Fruit fly (Drosophila melanogaster) whole organism, embryonic: ENCODE results near the gene CG11629.

Source experiments
- Ada2b ChIP-seq: fragments of 200-800 bp; sonication (Bioruptor generic); IDR thresholded peaks from 2 replicates; pipeline ENCODE4 v1.3.6; 2022; ENCODE audit warnings: missing biosample characterization, missing genetic modification characterization
- C15 ChIP-seq: fragments of 200-800 bp; sonication (Bioruptor generic); IDR thresholded peaks from 3 replicates; pipeline ENCODE4 v1.3.6; 2022; ENCODE audit warnings: missing biosample characterization, missing genetic modification characterization
- CG1024 ChIP-seq: fragments of 200-800 bp; sonication (Bioruptor generic); IDR thresholded peaks from 2 replicates; pipeline ENCODE4 v1.3.6; 2022; ENCODE audit warnings: missing biosample characterization, missing genetic modification characterization
- CG10366 ChIP-seq: fragments of 200-800 bp; sonication (Bioruptor generic); IDR thresholded peaks from 2 replicates; pipeline ENCODE4 v1.3.6; 2022; ENCODE audit warnings: missing biosample characterization, missing genetic modification characterization
- CG10431 ChIP-seq: fragments of 200-800 bp; sonication (Bioruptor generic); optimal IDR thresholded peaks from 3 replicates; lab custom pipeline; 2018; ENCODE audit warnings: missing biosample characterization, mild to moderate bottlenecking, missing genetic modification characterization
- CG10565 ChIP-seq: fragments of 200-800 bp; sonication (Bioruptor generic); optimal IDR thresholded peaks from 3 replicates; lab custom pipeline; 2016; ENCODE audit warnings: missing biosample characterization, mild to moderate bottlenecking, missing genetic modification characterization
- CG12659 ChIP-seq: fragments of 200-800 bp; sonication (Bioruptor generic); optimal IDR thresholded peaks from 3 replicates; lab custom pipeline; 2017; ENCODE audit warnings: mild to moderate bottlenecking, missing biosample characterization, missing genetic modification reagents, missing genetic modification characterization
- CG12744 ChIP-seq: fragments of 200-800 bp; sonication (Bioruptor generic); optimal IDR thresholded peaks from 2 replicates; lab custom pipeline; 2016; ENCODE audit warnings: missing biosample characterization, missing genetic modification characterization
- CG14667 ChIP-seq: fragments of 200-800 bp; sonication (Bioruptor generic); IDR thresholded peaks from 2 replicates; pipeline ENCODE4 v1.3.6; 2022; ENCODE audit warnings: missing biosample characterization, missing genetic modification characterization
- CG1529 ChIP-seq: fragments of 200-800 bp; sonication (Bioruptor generic); optimal IDR thresholded peaks from 3 replicates; lab custom pipeline; 2018; ENCODE audit warnings: missing biosample characterization, missing genetic modification characterization
- CG16813 ChIP-seq: fragments of 200-800 bp; sonication (Bioruptor generic); IDR thresholded peaks from 3 replicates; pipeline ENCODE4 v1.3.6; 2022; ENCODE audit warnings: missing biosample characterization, missing genetic modification characterization; ENCODE audit not compliant: partially characterized antibody
- CG31224 ChIP-seq: fragments of 200-800 bp; sonication (Bioruptor generic); IDR thresholded peaks from 2 replicates; pipeline ENCODE4 v1.3.6; 2022; ENCODE audit warnings: missing biosample characterization, missing genetic modification characterization
- CG31388 ChIP-seq: fragments of 200-800 bp; sonication (Bioruptor generic); optimal IDR thresholded peaks from 2 replicates; lab custom pipeline; 2016; ENCODE audit warnings: missing biosample characterization, missing genetic modification characterization
- CG3838 ChIP-seq: fragments of 200-800 bp; sonication (Bioruptor generic); optimal IDR thresholded peaks from 3 replicates; lab custom pipeline; 2016; ENCODE audit warnings: missing biosample characterization, missing genetic modification characterization
- CG3995 ChIP-seq: fragments of 200-800 bp; sonication (Bioruptor generic); optimal IDR thresholded peaks from 3 replicates; lab custom pipeline; 2016; ENCODE audit warnings: missing biosample characterization, missing genetic modification characterization
- CG4328 ChIP-seq: fragments of 200-800 bp; sonication (Bioruptor generic); optimal IDR thresholded peaks from 3 replicates; lab custom pipeline; 2017; ENCODE audit warnings: missing biosample characterization, missing genetic modification reagents, missing genetic modification characterization
- CG43689 ChIP-seq: fragments of 200-800 bp; sonication (Bioruptor generic); IDR thresholded peaks from 2 replicates; pipeline ENCODE4 v1.3.6; 2022; ENCODE audit warnings: missing biosample characterization, missing genetic modification characterization
- CG4424 ChIP-seq: fragments of 200-800 bp; sonication (Bioruptor generic); optimal IDR thresholded peaks from 3 replicates; lab custom pipeline; 2016; ENCODE audit warnings: missing biosample characterization, missing genetic modification characterization
- CG6175 ChIP-seq: fragments of 200-800 bp; sonication (Bioruptor generic); IDR thresholded peaks from 3 replicates; pipeline ENCODE4 v1.3.6; 2022; ENCODE audit warnings: missing biosample characterization, missing genetic modification characterization
- CG6272 ChIP-seq: fragments of 200-800 bp; sonication (Bioruptor generic); IDR thresholded peaks from 2 replicates; pipeline ENCODE4 v1.3.6; 2022; ENCODE audit warnings: missing biosample characterization, missing genetic modification characterization
- CG7556 ChIP-seq: fragments of 200-800 bp; sonication (Bioruptor generic); optimal IDR thresholded peaks from 2 replicates; lab custom pipeline; 2017; ENCODE audit warnings: missing biosample characterization, mild to moderate bottlenecking, missing genetic modification characterization
- Dfd ChIP-seq, 2 experiments: fragments of >200 bp; optimal IDR thresholded peaks; 2 replicates each; lab custom pipeline; 2017; ENCODE audit warnings: missing biosample characterization in 2 of 2, missing genetic modification characterization in 2 of 2
- Dref ChIP-seq: fragments of 200-800 bp; sonication (Bioruptor generic); IDR thresholded peaks from 2 replicates; pipeline ENCODE4 v1.3.6; 2022; ENCODE audit warnings: missing biosample characterization, missing genetic modification characterization
- Fer2 ChIP-seq: fragments of 200-800 bp; sonication (Bioruptor generic); optimal IDR thresholded peaks from 2 replicates; lab custom pipeline; 2018; ENCODE audit warnings: missing biosample characterization, mild to moderate bottlenecking, missing genetic modification characterization, moderate library complexity
- HHEX ChIP-seq: fragments of 200-800 bp; sonication (Bioruptor generic); optimal IDR thresholded peaks from 3 replicates; lab custom pipeline; 2017; ENCODE audit warnings: missing biosample characterization, mild to moderate bottlenecking, missing genetic modification characterization, missing genetic modification reagents
- Hr39 ChIP-seq: fragments of >200 bp; optimal IDR thresholded peaks from 2 replicates; lab custom pipeline; 2017
- Hr51 ChIP-seq, 2 experiments: fragments of 200-800 bp; sonication (Bioruptor generic); optimal IDR thresholded peaks; 2 replicates in 1 of 2; 3 replicates in 1 of 2; lab custom pipeline; 2016 to 2018; ENCODE audit warnings: missing biosample characterization in 2 of 2, missing genetic modification characterization in 2 of 2, mild to moderate bottlenecking in 1 of 2, moderate library complexity in 1 of 2
- Kr ChIP-seq: fragments of 200-800 bp; sonication (Bioruptor generic); optimal IDR thresholded peaks from 2 replicates; lab custom pipeline; 2017; ENCODE audit warnings: missing biosample characterization, mild to moderate bottlenecking, missing genetic modification characterization
- NC2α ChIP-seq: fragments of 200-800 bp; sonication (Bioruptor generic); optimal IDR thresholded peaks from 2 replicates; lab custom pipeline; 2016; ENCODE audit warnings: missing biosample characterization, missing genetic modification characterization
- Neu2 ChIP-seq: fragments of 200-800 bp; sonication (Bioruptor generic); optimal IDR thresholded peaks from 3 replicates; lab custom pipeline; 2016; ENCODE audit warnings: missing biosample characterization, missing genetic modification characterization, borderline replicate concordance
- NfI ChIP-seq: fragments of 200-800 bp; sonication (Bioruptor generic); optimal IDR thresholded peaks from 3 replicates; lab custom pipeline; 2018; ENCODE audit warnings: missing biosample characterization, mild to moderate bottlenecking, missing genetic modification characterization, moderate library complexity
- Stat92E ChIP-seq, 3 experiments: fragments of >200 bp in 2 of 3; fragments of 200-800 bp in 1 of 3; sonication (Bioruptor generic) in 1 of 3; optimal IDR thresholded peaks; 2 replicates each; lab custom pipeline; 2017 to 2019; ENCODE audit warnings: missing biosample characterization in 3 of 3, missing genetic modification characterization in 3 of 3, mild to moderate bottlenecking in 1 of 3, moderate library complexity in 1 of 3
- ap ChIP-seq: fragments of 200-800 bp; sonication (Bioruptor generic); IDR thresholded peaks from 2 replicates; pipeline ENCODE4 v1.3.6; 2022; ENCODE audit warnings: missing biosample characterization, missing genetic modification characterization
- ara ChIP-seq: fragments of 200-800 bp; sonication (Bioruptor generic); IDR thresholded peaks from 2 replicates; pipeline ENCODE4 v1.3.6; 2022; ENCODE audit warnings: missing biosample characterization, missing genetic modification characterization
- bcd ChIP-seq: fragments of 200-800 bp; sonication (Bioruptor generic); optimal IDR thresholded peaks from 2 replicates; lab custom pipeline; 2017; ENCODE audit warnings: missing biosample characterization, mild to moderate bottlenecking, missing genetic modification characterization
- cato ChIP-seq: fragments of 200-800 bp; sonication (Bioruptor generic); optimal IDR thresholded peaks from 2 replicates; lab custom pipeline; 2016; ENCODE audit warnings: missing biosample characterization, missing genetic modification characterization, borderline replicate concordance
- dati ChIP-seq: fragments of 200-800 bp; sonication (Bioruptor generic); IDR thresholded peaks from 2 replicates; pipeline ENCODE4 v1.3.6; 2022; ENCODE audit warnings: missing biosample characterization, missing genetic modification characterization
- dysf ChIP-seq: fragments of 200-800 bp; sonication (Bioruptor generic); IDR thresholded peaks from 3 replicates; pipeline ENCODE4 v1.3.6; 2022; ENCODE audit warnings: missing biosample characterization, missing genetic modification characterization
- grn ChIP-seq: fragments of 200-800 bp; sonication (Bioruptor generic); optimal IDR thresholded peaks from 3 replicates; lab custom pipeline; 2017; ENCODE audit warnings: missing biosample characterization, missing genetic modification characterization
- lbe ChIP-seq: fragments of 200-800 bp; sonication (Bioruptor generic); optimal IDR thresholded peaks from 2 replicates; lab custom pipeline; 2016; ENCODE audit warnings: missing biosample characterization, mild to moderate bottlenecking, missing genetic modification characterization
- lov ChIP-seq, 2 experiments: fragments of 200-800 bp in 1 of 2; fragments of >200 bp in 1 of 2; sonication (Bioruptor generic) in 1 of 2; IDR thresholded peaks in 1 of 2; optimal IDR thresholded peaks in 1 of 2; 2 replicates in 1 of 2; 3 replicates in 1 of 2; pipeline versions ENCODE4 v1.3.6 to Lab custom; 2017 to 2022; ENCODE audit warnings: missing biosample characterization in 1 of 2, missing genetic modification characterization in 1 of 2
- nerfin-2 ChIP-seq: fragments of 200-800 bp; sonication (Bioruptor generic); IDR thresholded peaks from 2 replicates; pipeline ENCODE4 v1.3.6; 2022; ENCODE audit warnings: missing biosample characterization, missing genetic modification characterization; ENCODE audit not compliant: partially characterized antibody
- prd ChIP-seq, 3 experiments: fragments of >200 bp in 2 of 3; fragments of 200-800 bp in 1 of 3; sonication (Bioruptor generic) in 1 of 3; optimal IDR thresholded peaks in 2 of 3; IDR thresholded peaks in 1 of 3; 2 replicates in 2 of 3; 3 replicates in 1 of 3; pipeline versions ENCODE4 v1.3.6 to Lab custom; 2017 to 2022; ENCODE audit warnings: missing biosample characterization in 1 of 3, missing genetic modification characterization in 1 of 3
- row ChIP-seq: fragments of 200-800 bp; sonication (Bioruptor generic); IDR thresholded peaks from 3 replicates; pipeline ENCODE4 v1.3.6; 2022; ENCODE audit warnings: missing biosample characterization, missing genetic modification characterization
- stwl ChIP-seq: fragments of 200-800 bp; sonication (Bioruptor generic); optimal IDR thresholded peaks from 3 replicates; lab custom pipeline; 2018; ENCODE audit warnings: missing biosample characterization, mild to moderate bottlenecking, missing genetic modification characterization, moderate library complexity
- tup ChIP-seq: fragments of 200-800 bp; sonication (Bioruptor generic); optimal IDR thresholded peaks from 2 replicates; lab custom pipeline; 2016; ENCODE audit warnings: missing biosample characterization, mild to moderate bottlenecking, missing genetic modification characterization, moderate library complexity
- zfh1 ChIP-seq: fragments of 200-800 bp; sonication (Bioruptor generic); IDR thresholded peaks from 3 replicates; pipeline ENCODE4 v1.3.6; 2022; ENCODE audit warnings: missing biosample characterization, missing genetic modification characterization

Gene CG11629

DNA sequence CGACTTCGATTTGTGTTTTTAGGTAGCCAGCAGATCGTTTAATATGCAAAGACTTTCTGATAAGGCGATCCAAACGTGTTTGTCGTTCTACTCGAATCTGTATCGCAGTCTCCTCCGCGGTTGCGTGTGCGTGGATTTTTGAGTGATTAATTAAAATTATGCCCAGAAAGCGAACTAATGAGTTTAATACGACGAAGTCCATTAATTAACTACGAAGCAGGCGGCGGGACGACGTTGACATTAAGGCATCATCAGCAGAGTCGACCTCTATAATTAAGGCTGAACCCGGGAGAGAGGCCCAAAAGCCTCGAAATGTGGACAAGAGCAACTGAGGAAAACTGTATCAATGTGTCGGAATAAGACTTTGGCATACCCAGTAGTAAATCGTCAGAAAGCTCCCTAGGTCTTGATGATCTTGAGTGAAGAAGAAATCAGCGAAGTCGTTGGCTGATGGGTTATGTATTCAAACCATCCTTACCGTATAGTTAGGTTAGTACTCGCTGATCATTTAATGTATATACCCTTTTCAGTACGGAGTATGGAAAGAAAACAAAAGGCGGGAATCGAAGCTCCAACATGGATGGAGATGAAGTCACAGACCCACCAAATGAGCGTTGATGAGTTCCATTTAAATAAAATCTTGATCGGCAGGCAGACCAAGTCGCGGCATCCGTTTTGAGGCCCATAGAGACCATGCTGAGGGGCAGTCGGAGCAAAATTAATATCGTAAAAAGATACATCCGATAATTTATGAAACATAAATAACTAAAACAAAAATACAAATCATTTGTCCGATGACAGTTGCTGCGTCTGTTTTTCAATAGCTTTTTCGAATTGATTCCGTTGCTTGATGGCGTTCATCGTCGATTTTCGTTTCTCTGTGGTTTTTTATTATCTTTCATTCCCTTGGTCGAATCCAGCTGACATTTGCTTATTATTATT lies 30.8 kb downstream of the CG11629 start (continued):
- TF ChIP-seq Kr (GFP tag; lab: Kevin White, UChicago) (no peak), nerfin-2 (GFP tag; lab: Robert Waterston, UW) (no peak), CG10565 (GFP tag; lab: Kevin White, UChicago) (peak; percentile 34), CG6272 (GFP tag; lab: Robert Waterston, UW) (peak; percentile 87), CG12659 (peak; percentile 84), CG4328 (GFP tag; lab: Kevin White, UChicago) (no peak), bcd (GFP tag; lab: Kevin White, UChicago) (peak; percentile 90), dati (peak; percentile 89), Hr39 (lab: Kevin White, UChicago) (no peak), Hr51 (GFP tag; optimal IDR thresholded peaks at IDR 0.05; lab: Kevin White, UChicago) (peak; percentile 81 to 90), tup (peak; percentile 80), CG31388 (GFP tag; lab: Kevin White, UChicago) (peak; percentile 67), HHEX (peak; percentile 89), lov (optimal IDR thresholded peaks at IDR 0.05; lab: Kevin White, UChicago) (no peak), lov (GFP tag; IDR thresholded peaks at IDR 0.05; lab: Robert Waterston, UW) (peak; percentile 89), cato (GFP tag; lab: Kevin White, UChicago) (peak; percentile 73), dysf (GFP tag; lab: Robert Waterston, UW) (peak; percentile 94), CG10366 (GFP tag; lab: Robert Waterston, UW) (peak; percentile 91), CG14667 (peak; percentile 88), zfh1 (GFP tag; lab: Robert Waterston, UW) (peak; percentile 94), CG16813 (GFP tag; lab: Robert Waterston, UW) (no peak), lbe (GFP tag; lab: Kevin White, UChicago) (no peak), row (GFP tag; lab: Robert Waterston, UW) (peak; percentile 90), CG10431 (GFP tag; lab: Kevin White, UChicago) (peak; percentile 72), NfI (GFP tag; lab: Kevin White, UChicago) (peak; percentile 89), NC2α (GFP tag; lab: Kevin White, UChicago) (peak; percentile 86), Neu2 (GFP tag; lab: Kevin White, UChicago) (peak; percentile 46), Dref (GFP tag; lab: Robert Waterston, UW) (no peak), CG1529 (GFP tag; lab: Kevin White, UChicago) (peak; percentile 88), CG1024 (GFP tag; lab: Robert Waterston, UW) (peak; percentile 84), stwl (tag; lab: Kevin White, UChicago) (no peak), prd (optimal IDR thresholded peaks at IDR 0.05; lab: Kevin White, UChicago) (no peak), prd (GFP tag; IDR thresholded peaks at IDR 0.05; lab: Robert Waterston, UW) (peak; percentile 94), Fer2 (tag; lab: Kevin White, UChicago) (peak; percentile 44), CG3995 (peak; percentile 47), CG43689 (peak; percentile 62), grn (GFP tag; lab: Kevin White, UChicago) (peak; percentile 37), Stat92E (GFP tag; optimal IDR thresholded peaks at IDR 0.05; lab: Kevin White, UChicago) (peak in 1 of 3 experiments; percentile 79), ap (peak; percentile 86), CG7556 (GFP tag; lab: Kevin White, UChicago) (peak; percentile 84), CG6175 (peak; percentile 85; the same call in 2 of the 3 replicates), Ada2b (peak; percentile 89), Dfd (GFP tag; optimal IDR thresholded peaks at IDR 0.05; lab: Kevin White, UChicago) (no peak), ara (peak; percentile 94), CG3838 (GFP tag; lab: Kevin White, UChicago) (peak; percentile 81), CG31224 (peak; percentile 85), C15 (peak; percentile 67; the same call in 1 of the 3 replicates), CG12744 (GFP tag; lab: Kevin White, UChicago) (peak; percentile 77), CG4424 (GFP tag; lab: Kevin White, UChicago) (peak; percentile 90)
